Worm (Caenorhabditis elegans) whole organism, L2 larva: ENCODE results near the gene zig-12.

Experiments used
- C34F6.9 ChIP-seq: fragments of 150-350 bp; optimal IDR thresholded peaks from 2 replicates; lab custom pipeline; 2014; ENCODE audit warnings: missing biosample characterization, missing genetic modification characterization
- F13H6.1 ChIP-seq: sonication (generic microtip); optimal IDR thresholded peaks from 2 replicates; lab custom pipeline; 2016; ENCODE audit warnings: missing genetic modification characterization, missing compliant biosample characterization
- R02D3.7 ChIP-seq: fragments of 150-350 bp; optimal IDR thresholded peaks from 2 replicates; lab custom pipeline; 2014; ENCODE audit warnings: missing biosample characterization, missing genetic modification characterization
- Y55F3AM.14 ChIP-seq: fragments of 200-800 bp; sonication (Bioruptor generic); optimal IDR thresholded peaks from 2 replicates; lab custom pipeline; 2018; ENCODE audit warnings: mild to moderate bottlenecking, missing genetic modification characterization, missing compliant biosample characterization
- ZK546.5 ChIP-seq: sonication (generic microtip); optimal IDR thresholded peaks from 2 replicates; lab custom pipeline; 2017; ENCODE audit warnings: missing biosample characterization, missing genetic modification characterization
- alr-1 ChIP-seq: fragments of 150-350 bp; optimal IDR thresholded peaks from 2 replicates; lab custom pipeline; 2014; ENCODE audit warnings: missing biosample characterization, missing genetic modification characterization
- aly-2 ChIP-seq: fragments of 150-350 bp; optimal IDR thresholded peaks from 2 replicates; lab custom pipeline; 2014; ENCODE audit warnings: missing biosample characterization, missing genetic modification characterization
- ama-1 ChIP-seq: fragments of 150-350 bp; optimal IDR thresholded peaks from 2 replicates; lab custom pipeline; 2018; ENCODE audit warnings: inconsistent platforms
- blmp-1 ChIP-seq: sonication (generic microtip); optimal IDR thresholded peaks from 2 replicates; lab custom pipeline; 2017; ENCODE audit warnings: missing genetic modification characterization, mild to moderate bottlenecking, missing compliant biosample characterization, antibody characterized with exemption, moderate library complexity; ENCODE audit not compliant: insufficient read depth
- ceh-16 ChIP-seq: fragments of 150-350 bp; optimal IDR thresholded peaks from 2 replicates; lab custom pipeline; 2014; ENCODE audit warnings: missing biosample characterization, missing genetic modification characterization
- ceh-82 ChIP-seq: fragments of 150-350 bp; optimal IDR thresholded peaks from 2 replicates; lab custom pipeline; 2014; ENCODE audit warnings: missing biosample characterization, missing genetic modification characterization
- crh-2 ChIP-seq: sonication (generic microtip); optimal IDR thresholded peaks from 2 replicates; lab custom pipeline; 2017; ENCODE audit warnings: missing biosample characterization, missing genetic modification characterization
- dmd-4 ChIP-seq: sonication (generic microtip); optimal IDR thresholded peaks from 2 replicates; lab custom pipeline; 2017; ENCODE audit warnings: missing biosample characterization, missing genetic modification characterization
- egl-27 ChIP-seq: sonication (generic microtip); optimal IDR thresholded peaks from 3 replicates; lab custom pipeline; 2017; ENCODE audit warnings: missing biosample characterization, missing genetic modification reagents, missing genetic modification characterization
- elt-1 ChIP-seq: fragments of 150-350 bp; optimal IDR thresholded peaks from 2 replicates; lab custom pipeline; 2014; ENCODE audit warnings: missing biosample characterization, missing genetic modification characterization
- elt-3 ChIP-seq: sonication (generic microtip); optimal IDR thresholded peaks from 2 replicates; lab custom pipeline; 2017; ENCODE audit warnings: missing biosample characterization, missing genetic modification characterization
- fos-1 ChIP-seq: fragments of 150-350 bp; optimal IDR thresholded peaks from 2 replicates; lab custom pipeline; 2014; ENCODE audit warnings: missing biosample characterization, missing genetic modification characterization
- gmeb-1 ChIP-seq: fragments of 150-350 bp; optimal IDR thresholded peaks from 2 replicates; lab custom pipeline; 2014; ENCODE audit warnings: missing biosample characterization, missing genetic modification characterization
- lin-11 ChIP-seq: fragments of 150-350 bp; sonication (generic microtip); optimal IDR thresholded peaks from 2 replicates; lab custom pipeline; 2014; ENCODE audit warnings: missing biosample characterization, missing genetic modification characterization, inconsistent platforms, mixed read lengths
- lin-13 ChIP-seq: fragments of 150-350 bp; optimal IDR thresholded peaks from 2 replicates; lab custom pipeline; 2014; ENCODE audit warnings: missing biosample characterization, missing genetic modification reagents, missing genetic modification characterization
- lin-39 ChIP-seq: fragments of 150-350 bp; optimal IDR thresholded peaks from 2 replicates; lab custom pipeline; 2014; ENCODE audit warnings: missing biosample characterization, missing genetic modification reagents, missing genetic modification characterization
- lsy-2 ChIP-seq, 2 experiments: fragments of 150-350 bp in 1 of 2; sonication (generic microtip) in 1 of 2; optimal IDR thresholded peaks; 2 replicates each; lab custom pipeline; 2014 to 2017; ENCODE audit warnings: missing biosample characterization in 2 of 2, missing genetic modification characterization in 2 of 2
- mab-5 ChIP-seq: fragments of 150-350 bp; optimal IDR thresholded peaks from 2 replicates; lab custom pipeline; 2014; ENCODE audit warnings: missing biosample characterization, missing genetic modification characterization
- mbf-1 ChIP-seq: sonication (generic microtip); optimal IDR thresholded peaks from 2 replicates; lab custom pipeline; 2017; ENCODE audit warnings: missing biosample characterization, missing genetic modification characterization
- mdl-1 ChIP-seq, 2 experiments: fragments of 150-350 bp in 1 of 2; sonication (generic microtip) in 1 of 2; optimal IDR thresholded peaks; 2 replicates each; lab custom pipeline; 2017; ENCODE audit warnings: missing biosample characterization in 2 of 2, missing genetic modification characterization in 2 of 2
- nhr-10 ChIP-seq: sonication (generic microtip); optimal IDR thresholded peaks from 2 replicates; lab custom pipeline; 2017; ENCODE audit warnings: missing biosample characterization, missing genetic modification characterization
- nhr-11 ChIP-seq: fragments of 150-350 bp; optimal IDR thresholded peaks from 2 replicates; lab custom pipeline; 2014; ENCODE audit warnings: missing biosample characterization, missing genetic modification characterization
- nhr-12 ChIP-seq: fragments of 150-350 bp; optimal IDR thresholded peaks from 2 replicates; lab custom pipeline; 2014; ENCODE audit warnings: missing biosample characterization, missing genetic modification characterization
- nhr-129 ChIP-seq: fragments of 150-350 bp; optimal IDR thresholded peaks from 2 replicates; lab custom pipeline; 2014; ENCODE audit warnings: missing biosample characterization, missing genetic modification characterization
- nhr-21 ChIP-seq: fragments of 150-350 bp; optimal IDR thresholded peaks from 2 replicates; lab custom pipeline; 2014; ENCODE audit warnings: missing biosample characterization, missing genetic modification characterization
- nhr-23 ChIP-seq: fragments of 150-350 bp; optimal IDR thresholded peaks from 2 replicates; lab custom pipeline; 2014; ENCODE audit warnings: missing biosample characterization, missing genetic modification reagents, missing genetic modification characterization
- nhr-237 ChIP-seq: fragments of 150-350 bp; optimal IDR thresholded peaks from 2 replicates; lab custom pipeline; 2014; ENCODE audit warnings: missing biosample characterization, missing genetic modification characterization
- nhr-25 ChIP-seq: fragments of 150-350 bp; sonication (generic microtip); optimal IDR thresholded peaks from 3 replicates; lab custom pipeline; 2014; ENCODE audit warnings: missing biosample characterization, missing genetic modification characterization
- nhr-6 ChIP-seq: fragments of 150-350 bp; optimal IDR thresholded peaks from 2 replicates; lab custom pipeline; 2014; ENCODE audit warnings: missing biosample characterization, missing genetic modification characterization
- nhr-77 ChIP-seq: fragments of 150-350 bp; optimal IDR thresholded peaks from 2 replicates; lab custom pipeline; 2014; ENCODE audit warnings: missing biosample characterization, missing genetic modification characterization
- peb-1 ChIP-seq: fragments of 150-350 bp; optimal IDR thresholded peaks from 2 replicates; lab custom pipeline; 2014; ENCODE audit warnings: missing biosample characterization, missing genetic modification characterization
- sem-4 ChIP-seq: fragments of 150-350 bp; optimal IDR thresholded peaks from 2 replicates; lab custom pipeline; 2014; ENCODE audit warnings: missing biosample characterization, missing genetic modification reagents, missing genetic modification characterization
- skn-1 ChIP-seq: sonication (generic microtip); optimal IDR thresholded peaks from 2 replicates; lab custom pipeline; 2017; ENCODE audit warnings: missing biosample characterization, missing genetic modification characterization
- sma-3 ChIP-seq: sonication (generic microtip); optimal IDR thresholded peaks from 2 replicates; lab custom pipeline; 2016; ENCODE audit warnings: missing genetic modification reagents, missing genetic modification characterization, missing compliant biosample characterization
- sma-9 ChIP-seq, 2 experiments: fragments of 150-350 bp in 1 of 2; sonication (generic microtip) in 1 of 2; optimal IDR thresholded peaks; 2 replicates each; lab custom pipeline; 2014 to 2016; ENCODE audit warnings: missing genetic modification characterization in 2 of 2, mild to moderate bottlenecking in 1 of 2, missing biosample characterization in 1 of 2, missing compliant biosample characterization in 1 of 2, missing genetic modification reagents in 1 of 2, moderate library complexity in 1 of 2
- snpc-4 ChIP-seq: fragments of 150-350 bp; optimal IDR thresholded peaks from 2 replicates; lab custom pipeline; 2014; ENCODE audit warnings: missing biosample characterization, missing genetic modification characterization
- unc-39 ChIP-seq: fragments of 150-350 bp; optimal IDR thresholded peaks from 2 replicates; lab custom pipeline; 2014; ENCODE audit warnings: missing biosample characterization, missing genetic modification characterization
- unc-55 ChIP-seq: fragments of 150-350 bp; sonication (generic microtip); optimal IDR thresholded peaks from 3 replicates; lab custom pipeline; 2014; ENCODE audit warnings: missing biosample characterization, missing genetic modification reagents, missing genetic modification characterization
- unc-62 ChIP-seq: fragments of 150-350 bp; optimal IDR thresholded peaks from 2 replicates; lab custom pipeline; 2014; ENCODE audit warnings: missing biosample characterization, missing genetic modification reagents, missing genetic modification characterization
- zag-1 ChIP-seq: fragments of 150-350 bp; optimal IDR thresholded peaks from 2 replicates; lab custom pipeline; 2014; ENCODE audit warnings: missing biosample characterization, missing genetic modification characterization
- ztf-1 ChIP-seq: fragments of 200-800 bp; sonication (Bioruptor generic); conservative IDR thresholded peaks from 2 replicates; pipeline ENCODE4 v1.3.6; 2022; ENCODE audit warnings: missing genetic modification characterization, missing compliant biosample characterization
- ztf-11 ChIP-seq: sonication (generic microtip); optimal IDR thresholded peaks from 2 replicates; lab custom pipeline; 2017; ENCODE audit warnings: missing biosample characterization, missing genetic modification characterization
- ztf-4 ChIP-seq: fragments of 150-350 bp; optimal IDR thresholded peaks from 2 replicates; lab custom pipeline; 2014; ENCODE audit warnings: missing biosample characterization, missing genetic modification characterization

Gene zig-12

ce11 chrX:8750209-8750608 is 13.5 kb upstream of the zig-12 start (continued):
- TF ChIP-seq nhr-6 (tag; lab: Kevin White, UChicago): no peak
- TF ChIP-seq ztf-11 (tag; lab: Kevin White, UChicago): no peak
- no peak for TF ChIP-seq ceh-82 (tag; lab: Kevin White, UChicago)
- no peak for TF ChIP-seq mdl-1 (tag; optimal IDR thresholded peaks at IDR 0.05; lab: Kevin White, UChicago)
- no peak for TF ChIP-seq nhr-10
- no peak for TF ChIP-seq unc-55

- peak; percentile 4 for TF ChIP-seq ama-1
- no peak for TF ChIP-seq elt-3
Measured at ce11 chrX:8750660-8751059, 13.0 kb upstream of the zig-12 start, which contains the start of gene asns-2. TSS of gene asns-2 (minus strand) at chrX:8750941.

ce11 chrX:8752546-8752945 is 11.2 kb upstream of the zig-12 start:
- TF ChIP-seq mab-5 (tag; lab: Kevin White, UChicago) (no peak), lin-11 (tag; lab: Kevin White, UChicago) (no peak), mbf-1 (tag; lab: Kevin White, UChicago) (no peak), gmeb-1 (tag; lab: Kevin White, UChicago) (no peak), nhr-129 (tag; lab: Kevin White, UChicago) (peak; percentile 19), nhr-12 (no peak), nhr-11 (tag; lab: Kevin White, UChicago) (no peak), aly-2 (no peak), lsy-2 (tag; optimal IDR thresholded peaks at IDR 0.05; lab: Kevin White, UChicago) (no peak), ZK546.5 (tag; lab: Kevin White, UChicago) (no peak), snpc-4 (tag; lab: Kevin White, UChicago) (no peak), unc-62 (GFP tag; lab: Kevin White, UChicago) (no peak), sma-3 (GFP tag; lab: Kevin White, UChicago) (peak; percentile 42), ceh-82 (tag; lab: Kevin White, UChicago) (no peak), nhr-77 (tag; lab: Kevin White, UChicago) (no peak), sma-9 (GFP tag; optimal IDR thresholded peaks at IDR 0.05; lab: Kevin White, UChicago) (peak; percentile 97), sma-9 (tag; optimal IDR thresholded peaks at IDR 0.05; lab: Kevin White, UChicago) (no peak), ztf-1 (GFP tag; lab: Robert Waterston, UW) (no peak), ztf-4 (no peak), nhr-6 (tag; lab: Kevin White, UChicago) (no peak), nhr-10 (no peak), F13H6.1 (no peak), peb-1 (tag; lab: Kevin White, UChicago) (no peak), unc-39 (no peak), crh-2 (tag; lab: Kevin White, UChicago) (peak; percentile 33), elt-3 (no peak), alr-1 (tag; lab: Kevin White, UChicago) (no peak), unc-55 (no peak), Y55F3AM.14 (GFP tag; lab: Kevin White, UChicago) (no peak), ama-1 (no peak), nhr-237 (tag; lab: Kevin White, UChicago) (no peak), dmd-4 (tag; lab: Kevin White, UChicago) (no peak), elt-1 (no peak), ztf-11 (tag; lab: Kevin White, UChicago) (no peak), mdl-1 (tag; optimal IDR thresholded peaks at IDR 0.05; lab: Kevin White, UChicago) (peak; percentile 36 to 60), sem-4 (tag; lab: Kevin White, UChicago) (no peak), nhr-25 (no peak), R02D3.7 (tag; lab: Kevin White, UChicago) (no peak), lin-39 (tag; lab: Kevin White, UChicago) (no peak), ceh-16 (no peak), zag-1 (no peak), C34F6.9 (tag; lab: Kevin White, UChicago) (no peak), skn-1 (tag; lab: Kevin White, UChicago) (no peak), egl-27 (peak; percentile 10), nhr-21 (tag; lab: Kevin White, UChicago) (peak; percentile 63), blmp-1 (tag; lab: Kevin White, UChicago) (peak; percentile 52), lin-13 (no peak), fos-1 (no peak), nhr-23 (tag; lab: Kevin White, UChicago) (no peak)
